Worm (Caenorhabditis elegans): ENCODE measurements around the gene lon-8.

DNA sequence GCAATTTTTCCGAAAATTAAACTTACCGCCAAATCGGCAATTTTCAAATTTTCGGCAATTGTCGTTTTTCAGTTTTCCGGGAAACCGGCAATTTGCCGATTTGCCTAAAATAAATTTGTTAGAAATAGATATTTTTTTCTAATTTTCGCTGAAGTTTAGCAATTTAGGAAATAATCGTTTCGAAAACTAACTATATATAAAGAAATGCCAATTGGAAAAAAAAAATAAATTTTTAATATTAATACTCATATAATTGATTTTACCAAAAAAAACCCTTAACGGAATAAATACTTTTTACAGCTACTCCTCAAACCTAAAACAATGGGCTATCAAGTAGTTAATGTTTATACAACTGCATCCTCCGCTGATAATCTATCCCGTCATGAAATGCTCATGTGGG, 42.1 kb upstream of the lon-8 start, which contains the start of gene ebp-1:
- no peak for TF ChIP-seq blmp-1 (tag; optimal IDR thresholded peaks at IDR 0.05; ENCODE audit: insufficient read depth)
- no peak for TF ChIP-seq nhr-23 (tag; optimal IDR thresholded peaks at IDR 0.05)
- TF ChIP-seq lin-13 (GFP tag; optimal IDR thresholded peaks at IDR 0.05) = no peak

All from whole organism, L2 larva.